Worm (Caenorhabditis elegans): ENCODE data around the gene B0432.1.

ce11 chrII:288705-289205, 8.4 kb upstream of the B0432.1 start, which contains the start of gene mrpl-41:
- no peak for TF ChIP-seq nhr-25 (tag; optimal IDR thresholded peaks at IDR 0.05)
- no peak for TF ChIP-seq skn-1 (tag; optimal IDR thresholded peaks at IDR 0.05)
- no peak for TF ChIP-seq ama-1 (optimal IDR thresholded peaks at IDR 0.05)
- TF ChIP-seq alr-1 (tag; optimal IDR thresholded peaks at IDR 0.05), result no peak
- no peak for TF ChIP-seq aly-2 (tag; optimal IDR thresholded peaks at IDR 0.05)
- no peak for TF ChIP-seq nhr-10 (tag; optimal IDR thresholded peaks at IDR 0.05)
- TF ChIP-seq fos-1 (tag; optimal IDR thresholded peaks at IDR 0.05), result no peak
- no peak for TF ChIP-seq lsy-2 (tag; optimal IDR thresholded peaks at IDR 0.05)
